Fruit fly (Drosophila melanogaster) whole organism, prepupa: ENCODE measurements around the gene ttm50.

ENCODE experiments used
- CG10669 ChIP-seq: fragments of 200-800 bp; sonication (Bioruptor generic); optimal IDR thresholded peaks from 3 replicates; lab custom pipeline; 2018; ENCODE audit warnings: missing biosample characterization, mild to moderate bottlenecking, missing genetic modification characterization, moderate library complexity
- CG11902 ChIP-seq: fragments of 200-800 bp; sonication (Bioruptor generic); optimal IDR thresholded peaks from 3 replicates; lab custom pipeline; 2016; ENCODE audit warnings: missing biosample characterization, missing genetic modification characterization
- CG15336 ChIP-seq: fragments of 200-800 bp; sonication (Bioruptor generic); IDR thresholded peaks from 2 replicates; pipeline ENCODE4 v1.3.6; 2022; ENCODE audit warnings: missing biosample characterization, missing genetic modification characterization
- CG16779 ChIP-seq: fragments of 200-800 bp; sonication (Bioruptor generic); optimal IDR thresholded peaks from 3 replicates; lab custom pipeline; 2017; ENCODE audit warnings: missing biosample characterization, mild to moderate bottlenecking, missing genetic modification characterization
- CG3032 ChIP-seq: fragments of 200-800 bp; optimal IDR thresholded peaks from 2 replicates; lab custom pipeline; 2019; ENCODE audit warnings: missing biosample characterization, mild to moderate bottlenecking, missing genetic modification characterization, moderate library complexity
- CG31627 ChIP-seq: fragments of 200-800 bp; sonication (Bioruptor generic); optimal IDR thresholded peaks from 3 replicates; lab custom pipeline; 2016; ENCODE audit warnings: missing biosample characterization, missing genetic modification characterization
- CG32006 ChIP-seq: fragments of 200-800 bp; sonication (Bioruptor generic); optimal IDR thresholded peaks from 3 replicates; lab custom pipeline; 2017; ENCODE audit warnings: missing biosample characterization, mild to moderate bottlenecking, missing genetic modification characterization
- CG3919 ChIP-seq: fragments of 200-800 bp; sonication (Bioruptor generic); optimal IDR thresholded peaks from 3 replicates; lab custom pipeline; 2016; ENCODE audit warnings: missing biosample characterization, missing genetic modification characterization
- CG6163 ChIP-seq: fragments of 200-800 bp; sonication (Bioruptor generic); IDR thresholded peaks from 3 replicates; pipeline ENCODE4 v1.3.6; 2022; ENCODE audit warnings: missing biosample characterization, missing genetic modification characterization
- CG6276 ChIP-seq: fragments of 200-800 bp; sonication (Bioruptor generic); optimal IDR thresholded peaks from 2 replicates; lab custom pipeline; 2017; ENCODE audit warnings: missing biosample characterization, mild to moderate bottlenecking, missing genetic modification characterization
- CG6792 ChIP-seq: fragments of 200-800 bp; sonication (Bioruptor generic); optimal IDR thresholded peaks from 3 replicates; lab custom pipeline; 2016; ENCODE audit warnings: missing biosample characterization, missing genetic modification characterization
- CG6808 ChIP-seq: fragments of 200-800 bp; sonication (Bioruptor generic); optimal IDR thresholded peaks from 3 replicates; lab custom pipeline; 2017; ENCODE audit warnings: missing biosample characterization, missing genetic modification characterization, mild to moderate bottlenecking, moderate library complexity, missing genetic modification reagents
- CG8119 ChIP-seq: fragments of 200-800 bp; sonication (Bioruptor generic); IDR thresholded peaks from 3 replicates; pipeline ENCODE4 v1.3.6; 2022; ENCODE audit warnings: missing biosample characterization, missing genetic modification characterization
- CG8319 ChIP-seq: fragments of 200-800 bp; sonication (Bioruptor generic); optimal IDR thresholded peaks from 3 replicates; lab custom pipeline; 2016; ENCODE audit warnings: missing biosample characterization, missing genetic modification characterization
- Eip78C ChIP-seq: fragments of 200-800 bp; sonication (Bioruptor generic); peaks from one replicate; lab custom pipeline; 2016; ENCODE audit warnings: missing biosample characterization, missing genetic modification characterization
- Ets21C ChIP-seq: fragments of 200-800 bp; sonication (Bioruptor generic); optimal IDR thresholded peaks from 3 replicates; lab custom pipeline; 2016; ENCODE audit warnings: missing biosample characterization, missing genetic modification characterization
- Gug ChIP-seq: fragments of 200-800 bp; sonication (Bioruptor generic); IDR thresholded peaks from 2 replicates; pipeline ENCODE4 v1.3.6; 2022; ENCODE audit warnings: missing biosample characterization, missing genetic modification characterization
- Hr39 ChIP-seq: fragments of 200-800 bp; sonication (Bioruptor generic); optimal IDR thresholded peaks from 2 replicates; lab custom pipeline; 2016; ENCODE audit warnings: missing biosample characterization, missing genetic modification characterization
- Hr4 ChIP-seq: fragments of 200-800 bp; sonication (Bioruptor generic); optimal IDR thresholded peaks from 3 replicates; lab custom pipeline; 2016; ENCODE audit warnings: missing biosample characterization, missing genetic modification characterization
- Met ChIP-seq: fragments of 200-800 bp; sonication (Bioruptor generic); optimal IDR thresholded peaks from 3 replicates; lab custom pipeline; 2016; ENCODE audit warnings: missing biosample characterization, missing genetic modification characterization
- OdsH ChIP-seq: fragments of 200-800 bp; sonication (Bioruptor generic); optimal IDR thresholded peaks from 3 replicates; lab custom pipeline; 2016; ENCODE audit warnings: missing biosample characterization, missing genetic modification characterization
- Sox102F ChIP-seq: fragments of 200-800 bp; sonication (Bioruptor generic); optimal IDR thresholded peaks from 2 replicates; lab custom pipeline; 2016; ENCODE audit warnings: missing biosample characterization, mild to moderate bottlenecking, missing genetic modification characterization
- Sox14 ChIP-seq: fragments of 200-800 bp; sonication (Bioruptor generic); optimal IDR thresholded peaks from 3 replicates; lab custom pipeline; 2016; ENCODE audit warnings: missing biosample characterization, missing genetic modification characterization
- Sox15 ChIP-seq: fragments of 200-800 bp; sonication (Bioruptor generic); optimal IDR thresholded peaks from 3 replicates; lab custom pipeline; 2016; ENCODE audit warnings: missing biosample characterization, missing genetic modification characterization
- cyc ChIP-seq: fragments of 200-800 bp; sonication (Bioruptor generic); optimal IDR thresholded peaks from 3 replicates; lab custom pipeline; 2016; ENCODE audit warnings: missing biosample characterization, missing genetic modification characterization
- dac ChIP-seq: fragments of 200-800 bp; sonication (Bioruptor generic); optimal IDR thresholded peaks from 2 replicates; lab custom pipeline; 2017; ENCODE audit warnings: missing biosample characterization, mild to moderate bottlenecking, missing genetic modification characterization
- eg ChIP-seq: fragments of 200-800 bp; sonication (Bioruptor generic); IDR thresholded peaks from 3 replicates; pipeline ENCODE4 v1.3.6; 2022; ENCODE audit warnings: missing biosample characterization, missing genetic modification characterization
- esn ChIP-seq: fragments of 200-800 bp; sonication (Bioruptor generic); optimal IDR thresholded peaks from 2 replicates; lab custom pipeline; 2016; ENCODE audit warnings: missing biosample characterization, mild to moderate bottlenecking, missing genetic modification characterization, moderate library complexity
- fd85E ChIP-seq: fragments of 200-800 bp; sonication (Bioruptor generic); optimal IDR thresholded peaks from 3 replicates; lab custom pipeline; 2016; ENCODE audit warnings: missing biosample characterization, missing genetic modification characterization
- fkh ChIP-seq: fragments of 200-800 bp; sonication (Bioruptor generic); optimal IDR thresholded peaks from 3 replicates; lab custom pipeline; 2017; ENCODE audit warnings: missing biosample characterization, mild to moderate bottlenecking, missing genetic modification characterization, moderate library complexity
- lz ChIP-seq: fragments of 200-800 bp; sonication (Bioruptor generic); optimal IDR thresholded peaks from 3 replicates; lab custom pipeline; 2016; ENCODE audit warnings: missing biosample characterization, missing genetic modification characterization
- net ChIP-seq: fragments of 200-800 bp; sonication (Bioruptor generic); optimal IDR thresholded peaks from 3 replicates; lab custom pipeline; 2016; ENCODE audit warnings: missing biosample characterization, missing genetic modification characterization
- pdm3 ChIP-seq: fragments of 200-800 bp; sonication (Bioruptor generic); optimal IDR thresholded peaks from 3 replicates; lab custom pipeline; 2016; ENCODE audit warnings: missing biosample characterization, missing genetic modification characterization
- salr ChIP-seq, 2 experiments: fragments of 200-800 bp; sonication (Bioruptor generic); optimal IDR thresholded peaks; 3 replicates each; lab custom pipeline; 2016 to 2018; ENCODE audit warnings: missing biosample characterization in 2 of 2, missing genetic modification characterization in 2 of 2, mild to moderate bottlenecking in 1 of 2
- spab ChIP-seq: fragments of 200-800 bp; sonication (Bioruptor generic); optimal IDR thresholded peaks from 2 replicates; lab custom pipeline; 2017; ENCODE audit warnings: missing biosample characterization, mild to moderate bottlenecking, missing genetic modification characterization, missing genetic modification reagents
- ss ChIP-seq, 2 experiments: fragments of 200-800 bp; sonication (Bioruptor generic); optimal IDR thresholded peaks; 2 replicates in 1 of 2; 3 replicates in 1 of 2; lab custom pipeline; 2017 to 2018; ENCODE audit warnings: mild to moderate bottlenecking in 2 of 2, missing biosample characterization in 2 of 2, missing genetic modification characterization in 2 of 2, moderate library complexity in 1 of 2
- vri ChIP-seq: fragments of 200-800 bp; sonication (Bioruptor generic); optimal IDR thresholded peaks from 3 replicates; lab custom pipeline; 2016; ENCODE audit warnings: missing biosample characterization, mild to moderate bottlenecking, missing genetic modification characterization

Gene ttm50

DNA sequence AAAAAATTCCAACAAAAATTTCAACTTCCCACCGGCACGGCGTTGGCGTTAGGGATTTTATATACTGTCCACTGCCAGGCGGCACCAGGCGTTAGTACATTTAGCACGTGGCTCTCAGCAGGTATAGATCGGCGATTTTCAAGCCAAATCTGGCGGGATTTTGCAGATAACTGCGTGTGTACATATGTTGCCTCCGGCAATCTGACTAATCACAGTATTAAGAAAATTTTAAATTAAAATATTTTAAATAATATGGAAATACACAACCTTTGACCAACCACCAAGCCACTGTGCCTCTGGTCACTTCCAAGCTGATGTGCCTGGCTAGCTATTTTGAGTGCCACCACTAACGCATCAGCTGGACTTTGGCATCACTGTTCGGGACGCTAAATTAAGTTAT, at the start of gene ttm50, which contains the start of gene CG2712:
Gene ttm50, minus strand, starts transcription at position 64 of the 400 bp plus-strand sequence.
Gene CG2712, plus strand, starts transcription at position 343 of the 400 bp plus-strand sequence.
- TF ChIP-seq Sox102F (GFP tag; lab: Kevin White, UChicago) (no peak), CG3032 (tag; lab: Kevin White, UChicago) (peak; percentile 60), CG31627 (GFP tag; lab: Kevin White, UChicago) (peak; percentile 30), CG8319 (GFP tag; lab: Kevin White, UChicago) (no peak), CG6276 (GFP tag; lab: Kevin White, UChicago) (no peak), esn (peak; percentile 43), Gug (GFP tag; lab: Robert Waterston, UW) (peak; percentile 42), Eip78C (GFP tag; lab: Kevin White, UChicago) (peak; percentile 72), CG15336 (GFP tag; lab: Robert Waterston, UW) (0 out of 2 replicates have a peak, but pooled peaks have one; percentile 23), CG8119 (GFP tag; lab: Robert Waterston, UW) (no peak), cyc (GFP tag; lab: Kevin White, UChicago) (peak; percentile 45), Met (no peak), Sox15 (GFP tag; lab: Kevin White, UChicago) (peak; percentile 24), lz (GFP tag; lab: Kevin White, UChicago) (peak; percentile 58), pdm3 (no peak), fkh (GFP tag; lab: Kevin White, UChicago) (no peak), CG11902 (GFP tag; lab: Kevin White, UChicago) (no peak)

DNA sequence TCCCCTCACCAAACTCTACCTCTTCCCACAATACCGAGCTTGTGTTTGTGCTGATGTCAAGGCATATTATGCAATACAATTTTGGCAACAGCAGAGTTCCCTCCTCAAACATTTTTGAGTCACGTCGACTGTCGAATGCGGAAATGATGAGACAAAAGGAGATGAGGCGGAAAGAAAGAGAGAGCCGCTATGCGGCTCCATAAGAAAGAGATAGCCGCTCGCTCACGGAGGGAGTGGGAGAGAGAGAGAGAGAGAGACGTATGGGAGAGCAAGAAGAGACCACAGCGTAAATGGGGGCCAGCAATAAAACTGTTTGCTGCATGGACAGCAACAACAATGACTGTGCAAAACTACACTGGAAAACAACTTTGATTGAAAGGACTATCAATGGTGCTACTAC, 33.5 kb upstream of the ttm50 start:
- TF ChIP-seq Eip78C (GFP tag; lab: Kevin White, UChicago): peak; percentile 53
- TF ChIP-seq Hr39: no peak

DNA sequence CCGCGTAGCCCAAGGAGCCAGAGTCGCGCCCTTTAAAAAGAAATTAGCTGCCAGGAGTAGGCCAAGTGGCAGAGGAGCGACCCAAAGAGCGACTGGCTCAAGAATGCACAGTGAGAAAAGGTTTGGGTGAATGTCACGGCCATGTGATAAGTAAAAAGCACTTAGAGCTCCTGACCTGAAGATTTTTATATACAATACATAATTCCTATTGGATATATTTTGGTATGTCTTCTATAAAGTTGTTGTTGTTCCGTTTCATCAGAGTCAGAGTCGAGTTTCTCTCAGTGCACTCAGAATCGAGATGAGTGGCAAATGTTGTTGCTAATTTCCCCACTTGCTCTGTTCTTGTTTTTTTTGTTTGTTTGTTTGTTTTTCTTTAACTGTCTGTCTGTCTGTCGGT, 29.2 kb upstream of the ttm50 start:
- TF ChIP-seq CG16779 (tag; lab: Kevin White, UChicago) (no peak), CG3919 (GFP tag; lab: Kevin White, UChicago) (peak; percentile 10), CG6163 (GFP tag; lab: Robert Waterston, UW) (0 out of 3 replicates have a peak, but pooled peaks have one; percentile 46), Ets21C (GFP tag; lab: Kevin White, UChicago) (no peak), vri (GFP tag; lab: Kevin White, UChicago) (no peak), dac (GFP tag; lab: Kevin White, UChicago) (no peak), salr (GFP tag; optimal IDR thresholded peaks at IDR 0.05; lab: Kevin White, UChicago) (no peak), Eip78C (GFP tag; lab: Kevin White, UChicago) (peak; percentile 63), Hr4 (peak; percentile 1), CG32006 (GFP tag; lab: Kevin White, UChicago) (peak; percentile 14), Sox15 (GFP tag; lab: Kevin White, UChicago) (no peak)

DNA sequence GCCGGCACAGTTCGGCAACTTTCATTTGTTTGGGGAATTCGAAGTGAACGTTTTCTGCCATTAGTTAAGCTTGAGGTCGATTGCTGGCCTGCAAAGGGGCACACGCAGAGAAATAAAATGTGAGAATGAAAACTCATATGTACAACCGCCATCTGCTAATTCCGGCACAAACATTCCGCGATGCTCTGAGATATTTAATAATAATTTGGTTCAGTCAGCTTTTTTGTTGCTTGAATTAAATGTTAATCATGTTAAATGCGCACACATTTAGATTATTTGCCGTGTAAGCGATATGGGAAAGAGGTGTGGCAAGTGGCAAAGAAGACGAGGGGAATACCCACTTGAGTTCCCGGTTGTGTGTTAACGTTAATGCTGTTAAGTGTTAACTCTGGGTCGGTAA, 25.4 kb upstream of the ttm50 start:
- TF ChIP-seq spab (GFP tag; lab: Kevin White, UChicago): no peak
- no peak for TF ChIP-seq lz (GFP tag; lab: Kevin White, UChicago)
- no peak for TF ChIP-seq net (GFP tag; lab: Kevin White, UChicago)
- TF ChIP-seq OdsH (GFP tag; lab: Kevin White, UChicago): no peak
- TF ChIP-seq dac (GFP tag; lab: Kevin White, UChicago): no peak
- TF ChIP-seq CG6163 (GFP tag; lab: Robert Waterston, UW): no peak
- no peak for TF ChIP-seq eg
- TF ChIP-seq Hr39: no peak
- TF ChIP-seq fd85E (GFP tag; lab: Kevin White, UChicago): no peak
- TF ChIP-seq CG10669 (GFP tag; lab: Kevin White, UChicago): no peak
- no peak for TF ChIP-seq Sox14
- no peak for TF ChIP-seq Met
- no peak for TF ChIP-seq CG6808
- no peak for TF ChIP-seq CG6792 (GFP tag; lab: Kevin White, UChicago)
- TF ChIP-seq ss (GFP tag; optimal IDR thresholded peaks at IDR 0.05; lab: Kevin White, UChicago): no peak
